Fruit fly (Drosophila melanogaster) whole organism, wandering third instar larva: ENCODE measurements around the gene CG42659.

Experiments used
- HLH106 ChIP-seq: fragments of 200-800 bp; optimal IDR thresholded peaks from 3 replicates; lab custom pipeline; 2019; ENCODE audit warnings: missing biosample characterization, mild to moderate bottlenecking, missing genetic modification characterization, moderate library complexity
- Hr78 ChIP-seq: fragments of >200 bp; optimal IDR thresholded peaks from 2 replicates; lab custom pipeline; 2017; ENCODE audit warnings: missing biosample characterization, missing genetic modification characterization
- Hr83 ChIP-seq: fragments of 200-300 bp; sonication (Bioruptor generic); optimal IDR thresholded peaks from 2 replicates; lab custom pipeline; 2016; ENCODE audit warnings: missing biosample characterization, mild to moderate bottlenecking, missing genetic modification characterization, moderate library complexity; ENCODE audit not compliant: poor library complexity, severe bottlenecking
- Myc ChIP-seq: fragments of >200 bp; optimal IDR thresholded peaks from 2 replicates; lab custom pipeline; 2017
- psq ChIP-seq: fragments of 200-800 bp; sonication (Bioruptor generic); optimal IDR thresholded peaks from 3 replicates; lab custom pipeline; 2017; ENCODE audit warnings: missing biosample characterization, mild to moderate bottlenecking, missing genetic modification characterization, moderate library complexity

DNA sequence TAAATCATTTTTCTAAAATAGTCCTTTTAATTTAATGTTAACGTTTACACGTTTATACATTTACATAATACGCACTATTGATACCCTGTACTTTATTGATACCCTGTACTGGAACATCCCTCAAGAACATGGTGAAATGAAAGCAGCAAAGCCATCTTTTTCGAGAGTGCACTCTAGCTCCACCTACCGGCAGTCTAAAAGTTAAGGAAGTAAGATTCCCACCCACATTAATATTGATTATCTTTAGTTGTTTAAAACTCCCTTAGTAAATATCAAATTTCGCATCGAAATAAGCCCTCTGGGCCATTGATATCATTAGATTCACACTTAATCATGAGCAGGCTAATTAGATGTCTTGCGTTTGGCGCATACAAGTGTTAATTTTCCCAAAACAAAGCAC is 48.9 kb upstream of the CG42659 start:
- TF ChIP-seq Myc (lab: Kevin White, UChicago) = no peak
- no peak for TF ChIP-seq Hr83 (GFP tag; lab: Kevin White, UChicago)
- TF ChIP-seq HLH106 (tag; lab: Kevin White, UChicago) = no peak
- TF ChIP-seq Hr78 (GFP tag; lab: Kevin White, UChicago) = no peak
- TF ChIP-seq psq (GFP tag; lab: Kevin White, UChicago) = no peak
